Fruit fly (Drosophila melanogaster) whole organism, embryonic: ENCODE data around the gene mRpS33.
A peak's percentile ranks its signal among the peaks of the same experiment; 100 is the strongest.

Experiments used
- Bgb ChIP-seq: fragments of 200-800 bp; sonication (Bioruptor generic); IDR thresholded peaks from 2 replicates; pipeline ENCODE4 v1.3.6; 2022; ENCODE audit warnings: missing biosample characterization, missing genetic modification characterization; ENCODE audit not compliant: partially characterized antibody
- CG12071 ChIP-seq: fragments of 200-800 bp; sonication (Bioruptor generic); optimal IDR thresholded peaks from 3 replicates; lab custom pipeline; 2018; ENCODE audit warnings: missing biosample characterization, mild to moderate bottlenecking, missing genetic modification characterization
- CG12744 ChIP-seq: fragments of 200-800 bp; sonication (Bioruptor generic); optimal IDR thresholded peaks from 2 replicates; lab custom pipeline; 2016; ENCODE audit warnings: missing biosample characterization, missing genetic modification characterization
- CG13287 ChIP-seq: fragments of 200-800 bp; sonication (Bioruptor generic); IDR thresholded peaks from 2 replicates; pipeline ENCODE4 v1.3.6; 2022; ENCODE audit warnings: missing biosample characterization, missing genetic modification characterization; ENCODE audit not compliant: partially characterized antibody
- CG13775 ChIP-seq: fragments of 200-800 bp; sonication (Bioruptor generic); optimal IDR thresholded peaks from 3 replicates; lab custom pipeline; 2017; ENCODE audit warnings: missing biosample characterization, mild to moderate bottlenecking, missing genetic modification characterization
- CG14441 ChIP-seq: fragments of 200-800 bp; sonication (Bioruptor generic); IDR thresholded peaks from 2 replicates; pipeline ENCODE4 v1.3.6; 2022; ENCODE audit warnings: missing biosample characterization, missing genetic modification characterization
- CG14860 ChIP-seq: fragments of 200-800 bp; sonication (Bioruptor generic); IDR thresholded peaks from 3 replicates; pipeline ENCODE4 v1.3.6; 2022; ENCODE audit warnings: missing biosample characterization, missing genetic modification characterization; ENCODE audit not compliant: partially characterized antibody
- CG17385 ChIP-seq: fragments of 200-800 bp; sonication (Bioruptor generic); optimal IDR thresholded peaks from 3 replicates; lab custom pipeline; 2018; ENCODE audit warnings: missing biosample characterization, mild to moderate bottlenecking, missing genetic modification characterization
- CG2116 ChIP-seq: fragments of 200-800 bp; sonication (Bioruptor generic); optimal IDR thresholded peaks from 3 replicates; lab custom pipeline; 2018; ENCODE audit warnings: missing biosample characterization, mild to moderate bottlenecking, missing genetic modification characterization
- CG30020 ChIP-seq: fragments of 200-800 bp; optimal IDR thresholded peaks from 2 replicates; lab custom pipeline; 2019; ENCODE audit warnings: missing biosample characterization, mild to moderate bottlenecking, missing genetic modification characterization, moderate library complexity
- CG30431 ChIP-seq: fragments of 200-800 bp; sonication (Bioruptor generic); optimal IDR thresholded peaks from 2 replicates; lab custom pipeline; 2017; ENCODE audit warnings: missing biosample characterization, missing genetic modification characterization
- CG3847 ChIP-seq: fragments of 200-800 bp; sonication (Bioruptor generic); IDR thresholded peaks from 2 replicates; pipeline ENCODE4 v1.3.6; 2022; ENCODE audit warnings: missing biosample characterization, missing genetic modification characterization
- CG3995 ChIP-seq: fragments of 200-800 bp; sonication (Bioruptor generic); optimal IDR thresholded peaks from 3 replicates; lab custom pipeline; 2016; ENCODE audit warnings: missing biosample characterization, missing genetic modification characterization
- CG43689 ChIP-seq: fragments of 200-800 bp; sonication (Bioruptor generic); IDR thresholded peaks from 2 replicates; pipeline ENCODE4 v1.3.6; 2022; ENCODE audit warnings: missing biosample characterization, missing genetic modification characterization
- CG4617 ChIP-seq: fragments of 200-800 bp; sonication (Bioruptor generic); optimal IDR thresholded peaks from 3 replicates; lab custom pipeline; 2016; ENCODE audit warnings: missing biosample characterization, missing genetic modification characterization, borderline replicate concordance
- CG4730 ChIP-seq: fragments of 200-800 bp; sonication (Bioruptor generic); IDR thresholded peaks from 2 replicates; pipeline ENCODE4 v1.3.6; 2022; ENCODE audit warnings: missing biosample characterization, missing genetic modification characterization
- CG5953 ChIP-seq: fragments of 200-800 bp; sonication (Bioruptor generic); IDR thresholded peaks from 2 replicates; pipeline ENCODE4 v1.3.6; 2022; ENCODE audit warnings: missing biosample characterization, missing genetic modification characterization
- CG6791 ChIP-seq: fragments of 200-800 bp; sonication (Bioruptor generic); IDR thresholded peaks from 3 replicates; pipeline ENCODE4 v1.3.6; 2022; ENCODE audit warnings: missing biosample characterization, missing genetic modification characterization; ENCODE audit not compliant: partially characterized antibody
- CG8924 ChIP-seq: fragments of 200-800 bp; optimal IDR thresholded peaks from 3 replicates; lab custom pipeline; 2019; ENCODE audit warnings: missing biosample characterization, mild to moderate bottlenecking, missing genetic modification characterization, moderate library complexity
- CG9797 ChIP-seq: fragments of 200-800 bp; sonication (Bioruptor generic); optimal IDR thresholded peaks from 3 replicates; lab custom pipeline; 2018; ENCODE audit warnings: missing biosample characterization, mild to moderate bottlenecking, missing genetic modification characterization
- CG9932 ChIP-seq: fragments of 200-800 bp; sonication (Bioruptor generic); IDR thresholded peaks from 2 replicates; pipeline ENCODE4 v1.3.6; 2022; ENCODE audit warnings: missing biosample characterization, missing genetic modification characterization
- CTCF ChIP-seq: fragments of 200-800 bp; sonication (Bioruptor generic); optimal IDR thresholded peaks from 2 replicates; lab custom pipeline; 2017; ENCODE audit warnings: missing biosample characterization, mild to moderate bottlenecking, missing genetic modification characterization, moderate library complexity
- Dbx ChIP-seq: fragments of 200-800 bp; sonication (Bioruptor generic); IDR thresholded peaks from 3 replicates; pipeline ENCODE4 v1.3.6; 2022; ENCODE audit warnings: missing biosample characterization, missing genetic modification characterization
- E2f2 ChIP-seq: fragments of 200-800 bp; sonication (Bioruptor generic); IDR thresholded peaks from 2 replicates; pipeline ENCODE4 v1.3.6; 2022; ENCODE audit warnings: missing biosample characterization, missing genetic modification characterization
- Fer1 ChIP-seq: fragments of 200-800 bp; sonication (Bioruptor generic); optimal IDR thresholded peaks from 2 replicates; lab custom pipeline; 2017; ENCODE audit warnings: missing biosample characterization, mild to moderate bottlenecking, missing genetic modification characterization
- HLH4C ChIP-seq: fragments of 200-800 bp; sonication (Bioruptor generic); IDR thresholded peaks from 3 replicates; pipeline ENCODE4 v1.3.6; 2022; ENCODE audit warnings: missing biosample characterization, missing genetic modification characterization; ENCODE audit not compliant: partially characterized antibody
- Hr51 ChIP-seq, 2 experiments: fragments of 200-800 bp; sonication (Bioruptor generic); optimal IDR thresholded peaks; 2 replicates in 1 of 2; 3 replicates in 1 of 2; lab custom pipeline; 2016 to 2018; ENCODE audit warnings: missing biosample characterization in 2 of 2, missing genetic modification characterization in 2 of 2, mild to moderate bottlenecking in 1 of 2, moderate library complexity in 1 of 2
- Lhr ChIP-seq: fragments of 200-800 bp; sonication (Bioruptor generic); optimal IDR thresholded peaks from 3 replicates; lab custom pipeline; 2017; ENCODE audit warnings: mild to moderate bottlenecking, missing biosample characterization, missing genetic modification reagents, missing genetic modification characterization
- Lpt ChIP-seq: fragments of >200 bp; optimal IDR thresholded peaks from 2 replicates; lab custom pipeline; 2018; ENCODE audit warnings: missing biosample characterization, missing genetic modification characterization
- Med ChIP-seq: fragments of 200-800 bp; sonication (Bioruptor generic); peaks from one replicate; lab custom pipeline; 2016; ENCODE audit warnings: missing biosample characterization, missing genetic modification characterization, mild to moderate bottlenecking, inconsistent platforms, moderate library complexity
- Nf-YB ChIP-seq: fragments of 200-800 bp; sonication (Bioruptor generic); optimal IDR thresholded peaks from 3 replicates; lab custom pipeline; 2019; ENCODE audit warnings: missing biosample characterization, mild to moderate bottlenecking, missing genetic modification characterization, moderate library complexity
- Pdp1 ChIP-seq, 2 experiments: fragments of 200-800 bp; sonication (Bioruptor generic); optimal IDR thresholded peaks; 3 replicates each; lab custom pipeline; 2016; ENCODE audit warnings: missing biosample characterization in 2 of 2, missing genetic modification characterization in 2 of 2, mild to moderate bottlenecking in 1 of 2, moderate library complexity in 1 of 2
- Stat92E ChIP-seq, 3 experiments: fragments of >200 bp in 2 of 3; fragments of 200-800 bp in 1 of 3; sonication (Bioruptor generic) in 1 of 3; optimal IDR thresholded peaks; 2 replicates each; lab custom pipeline; 2017 to 2019; ENCODE audit warnings: missing biosample characterization in 3 of 3, missing genetic modification characterization in 3 of 3, mild to moderate bottlenecking in 1 of 3, moderate library complexity in 1 of 3
- ase ChIP-seq: fragments of 200-800 bp; sonication (Bioruptor generic); IDR thresholded peaks from 3 replicates; pipeline ENCODE4 v1.3.6; 2022; ENCODE audit warnings: missing biosample characterization, missing genetic modification characterization
- bsh ChIP-seq, 2 experiments: fragments of 200-800 bp; sonication (Bioruptor generic); optimal IDR thresholded peaks; 2 replicates each; lab custom pipeline; 2017 to 2018; ENCODE audit warnings: mild to moderate bottlenecking in 2 of 2, missing biosample characterization in 2 of 2, missing genetic modification characterization in 2 of 2, moderate library complexity in 1 of 2
- danr ChIP-seq: fragments of 200-800 bp; sonication (Bioruptor generic); IDR thresholded peaks from 2 replicates; pipeline ENCODE4 v1.3.6; 2022; ENCODE audit warnings: missing biosample characterization, missing genetic modification characterization
- eyg ChIP-seq: fragments of 200-800 bp; sonication (Bioruptor generic); optimal IDR thresholded peaks from 3 replicates; lab custom pipeline; 2016; ENCODE audit warnings: missing biosample characterization, missing genetic modification characterization
- hb ChIP-seq: fragments of 200-800 bp; sonication (Bioruptor generic); IDR thresholded peaks from 3 replicates; pipeline ENCODE4 v1.3.6; 2022; ENCODE audit warnings: missing biosample characterization, missing genetic modification characterization; ENCODE audit not compliant: partially characterized antibody
- hbn ChIP-seq: fragments of 200-800 bp; sonication (Bioruptor generic); IDR thresholded peaks from 2 replicates; pipeline ENCODE4 v1.3.6; 2022; ENCODE audit warnings: missing biosample characterization, missing genetic modification characterization; ENCODE audit not compliant: partially characterized antibody
- knrl ChIP-seq: fragments of 200-800 bp; sonication (Bioruptor generic); IDR thresholded peaks from 3 replicates; pipeline ENCODE4 v1.3.6; 2022; ENCODE audit warnings: missing biosample characterization, missing genetic modification characterization; ENCODE audit not compliant: partially characterized antibody
- phol ChIP-seq: fragments of 200-800 bp; sonication (Bioruptor generic); optimal IDR thresholded peaks from 3 replicates; lab custom pipeline; 2018; ENCODE audit warnings: missing biosample characterization, mild to moderate bottlenecking, missing genetic modification characterization, moderate library complexity
- sd ChIP-seq: fragments of 200-800 bp; sonication (Bioruptor generic); optimal IDR thresholded peaks from 3 replicates; lab custom pipeline; 2018; ENCODE audit warnings: missing biosample characterization, mild to moderate bottlenecking, missing genetic modification characterization, moderate library complexity
- shn ChIP-seq: fragments of 200-800 bp; sonication (Bioruptor generic); optimal IDR thresholded peaks from 3 replicates; lab custom pipeline; 2016; ENCODE audit warnings: missing biosample characterization, missing genetic modification characterization
- tap ChIP-seq: fragments of 200-800 bp; optimal IDR thresholded peaks from 3 replicates; lab custom pipeline; 2019; ENCODE audit warnings: missing biosample characterization, mild to moderate bottlenecking, missing genetic modification characterization, moderate library complexity
- unc-4 ChIP-seq: fragments of 200-800 bp; sonication (Bioruptor generic); IDR thresholded peaks from 2 replicates; pipeline ENCODE4 v1.3.6; 2022; ENCODE audit warnings: missing biosample characterization, missing genetic modification characterization; ENCODE audit not compliant: partially characterized antibody
- vnd ChIP-seq: fragments of 200-800 bp; sonication (Bioruptor generic); IDR thresholded peaks from 3 replicates; pipeline ENCODE4 v1.3.6; 2022; ENCODE audit warnings: missing biosample characterization, missing genetic modification characterization; ENCODE audit not compliant: partially characterized antibody
- vvl ChIP-seq: fragments of 200-800 bp; sonication (Bioruptor generic); IDR thresholded peaks from 2 replicates; pipeline ENCODE4 v1.3.6; 2022; ENCODE audit warnings: missing biosample characterization, missing genetic modification characterization
- zen ChIP-seq: fragments of 200-800 bp; sonication (Bioruptor generic); optimal IDR thresholded peaks from 3 replicates; lab custom pipeline; 2018; ENCODE audit warnings: missing biosample characterization, mild to moderate bottlenecking, missing genetic modification characterization, moderate library complexity
- zf30C ChIP-seq: fragments of 200-800 bp; sonication (Bioruptor generic); optimal IDR thresholded peaks from 3 replicates; lab custom pipeline; 2018; ENCODE audit warnings: missing biosample characterization, mild to moderate bottlenecking, missing genetic modification characterization

The mRpS33 gene

dm6 chr3R:16453597-16453996 lies 17.2 kb upstream of the mRpS33 start, which contains the start of gene Pak3 (continued):
- TF ChIP-seq CG17385 (GFP tag; lab: Kevin White, UChicago) (peak; percentile 6), phol (tag; lab: Kevin White, UChicago) (peak; percentile 4), CG5953 (GFP tag; lab: Robert Waterston, UW) (0 out of 2 replicates have a peak, but pooled peaks have one; percentile 26), CG12071 (GFP tag; lab: Kevin White, UChicago) (no peak), CG2116 (GFP tag; lab: Kevin White, UChicago) (peak; percentile 60), Bgb (GFP tag; lab: Robert Waterston, UW) (peak; percentile 84), CG30431 (no peak), Pdp1 (GFP tag; optimal IDR thresholded peaks at IDR 0.05; lab: Kevin White, UChicago) (no peak), CG9797 (GFP tag; lab: Kevin White, UChicago) (peak; percentile 86), CG43689 (GFP tag; lab: Robert Waterston, UW) (no peak), HLH4C (GFP tag; lab: Robert Waterston, UW) (peak; percentile 54), eyg (GFP tag; lab: Kevin White, UChicago) (no peak), unc-4 (GFP tag; lab: Robert Waterston, UW) (peak; percentile 79), CG14860 (peak; percentile 53; the same call in 1 of the 3 replicates), CG8924 (tag; lab: Kevin White, UChicago) (peak; percentile 24), Fer1 (GFP tag; lab: Kevin White, UChicago) (peak; percentile 19), CG3995 (GFP tag; lab: Kevin White, UChicago) (no peak), ase (GFP tag; lab: Robert Waterston, UW) (no peak), CG13287 (GFP tag; lab: Robert Waterston, UW) (peak; percentile 79), vnd (GFP tag; lab: Robert Waterston, UW) (peak; percentile 63), bsh (GFP tag; optimal IDR thresholded peaks at IDR 0.05; lab: Kevin White, UChicago) (no peak), zf30C (GFP tag; lab: Kevin White, UChicago) (no peak), CG3847 (GFP tag; lab: Robert Waterston, UW) (peak; percentile 39; the same call in 1 of the 2 replicates), tap (tag; lab: Kevin White, UChicago) (peak; percentile 16), zen (tag; lab: Kevin White, UChicago) (peak; percentile 52), Hr51 (GFP tag; optimal IDR thresholded peaks at IDR 0.05; lab: Kevin White, UChicago) (no peak), hbn (peak; percentile 80), CG4730 (GFP tag; lab: Robert Waterston, UW) (no peak), vvl (GFP tag; lab: Robert Waterston, UW) (peak; percentile 33; the same call in 1 of the 2 replicates), CG14441 (GFP tag; lab: Robert Waterston, UW) (no peak), knrl (GFP tag; lab: Robert Waterston, UW) (peak; percentile 65), CG12744 (GFP tag; lab: Kevin White, UChicago) (no peak), CG13775 (GFP tag; lab: Kevin White, UChicago) (peak; percentile 46), CTCF (peak; percentile 14), sd (tag; lab: Kevin White, UChicago) (no peak), CG9932 (peak; percentile 32; the same call in 1 of the 2 replicates), Med (GFP tag; lab: Kevin White, UChicago) (peak; percentile 79), Stat92E (GFP tag; optimal IDR thresholded peaks at IDR 0.05; lab: Kevin White, UChicago) (peak in 1 of 3 experiments; percentile 7), Lpt (GFP tag; lab: Kevin White, UChicago) (no peak), Dbx (GFP tag; lab: Robert Waterston, UW) (0 out of 3 replicates have a peak, but pooled peaks have one; percentile 23), hb (peak; percentile 17; the same call in 2 of the 3 replicates), CG4617 (peak; percentile 84), Lhr (GFP tag; lab: Kevin White, UChicago) (peak; percentile 32), danr (GFP tag; lab: Robert Waterston, UW) (no peak), shn (GFP tag; lab: Kevin White, UChicago) (no peak), CG6791 (peak; percentile 77), Nf-YB (GFP tag; lab: Kevin White, UChicago) (peak; percentile 28), E2f2 (GFP tag; lab: Robert Waterston, UW) (peak; percentile 68), CG30020 (tag; lab: Kevin White, UChicago) (peak; percentile 37)
